Worm (Caenorhabditis elegans) whole organism, L4 larva: ENCODE data around the gene F59B10.3.

Experiments used
- D1046.2 ChIP-seq: fragments of 200-800 bp; sonication (Bioruptor generic); IDR thresholded peaks from 2 replicates; pipeline ENCODE4 v1.3.6; 2022; ENCODE audit warnings: missing genetic modification characterization, missing compliant biosample characterization
- ama-1 ChIP-seq: fragments of 150-350 bp; optimal IDR thresholded peaks from 2 replicates; lab custom pipeline; 2014; ENCODE audit warnings: inconsistent platforms, mixed read lengths
- dmd-8 ChIP-seq: fragments of 200-800 bp; sonication (Bioruptor generic); IDR thresholded peaks from 2 replicates; pipeline ENCODE4 v1.3.6; 2022; ENCODE audit warnings: missing genetic modification characterization, missing compliant biosample characterization
- hif-1 ChIP-seq, 2 experiments: sonication (generic microtip); optimal IDR thresholded peaks; 2 replicates each; lab custom pipeline; 2016 to 2017; ENCODE audit warnings: missing compliant biosample characterization in 2 of 2, missing genetic modification characterization in 2 of 2, missing genetic modification reagents in 2 of 2, missing genotype in 2 of 2, mild to moderate bottlenecking in 1 of 2
- lsy-2 ChIP-seq, 2 experiments: fragments of 150-350 bp in 1 of 2; sonication (generic microtip) in 1 of 2; optimal IDR thresholded peaks; 2 replicates each; lab custom pipeline; 2014 to 2017; ENCODE audit warnings: missing biosample characterization in 2 of 2, missing genetic modification characterization in 2 of 2
- nhr-25 ChIP-seq: sonication (generic microtip); optimal IDR thresholded peaks from 2 replicates; lab custom pipeline; 2017; ENCODE audit warnings: missing genetic modification characterization, mild to moderate bottlenecking, missing compliant biosample characterization, antibody characterized with exemption, moderate library complexity, borderline replicate concordance; ENCODE audit not compliant: insufficient read depth
- nhr-76 ChIP-seq: fragments of 150-350 bp; optimal IDR thresholded peaks from 2 replicates; lab custom pipeline; 2014; ENCODE audit warnings: missing biosample characterization, missing genetic modification characterization
- pha-4 ChIP-seq, 2 experiments: fragments of 150-350 bp in 1 of 2; fragments of 200-800 bp in 1 of 2; sonication (Bioruptor generic) in 1 of 2; IDR thresholded peaks in 1 of 2; optimal IDR thresholded peaks in 1 of 2; 2 replicates each; pipeline versions ENCODE4 v1.3.6 to Lab custom; 2014 to 2022; ENCODE audit warnings: missing genetic modification characterization in 2 of 2, missing genetic modification reagents in 2 of 2, missing biosample characterization in 1 of 2, missing compliant biosample characterization in 1 of 2
- snpc-4 ChIP-seq: fragments of 150-350 bp; optimal IDR thresholded peaks from 2 replicates; lab custom pipeline; 2014; ENCODE audit warnings: missing biosample characterization, missing genetic modification characterization
- zag-1 ChIP-seq: fragments of 150-350 bp; optimal IDR thresholded peaks from 2 replicates; lab custom pipeline; 2014; ENCODE audit warnings: missing biosample characterization, missing genetic modification characterization

- TF ChIP-seq nhr-25 (no peak), hif-1 (tag; optimal IDR thresholded peaks at IDR 0.05; lab: Kevin White, UChicago) (no peak), ama-1 (lab: Kevin White, UChicago) (no peak), snpc-4 (no peak), dmd-8 (GFP tag; lab: Robert Waterston, UW) (no peak), zag-1 (no peak), D1046.2 (no peak), pha-4 (GFP tag; IDR thresholded peaks at IDR 0.05; lab: Robert Waterston, UW) (no peak), pha-4 (tag; optimal IDR thresholded peaks at IDR 0.05; lab: Kevin White, UChicago) (no peak), nhr-76 (tag; lab: Kevin White, UChicago) (no peak), lsy-2 (tag; optimal IDR thresholded peaks at IDR 0.05; lab: Kevin White, UChicago) (no peak)
These were observed 6.0 kb downstream of the F59B10.3 start for ce11 chrII:10516375-10516774.
